Worm (Caenorhabditis elegans) whole organism, young adult: ENCODE data around the gene cyp-33C12.
A peak's percentile ranks its signal among the peaks of the same experiment; 100 is the strongest.

Experiments used
- B0019.2 ChIP-seq: fragments of 200-800 bp; sonication (Bioruptor generic); conservative IDR thresholded peaks from 2 replicates; pipeline ENCODE4 v1.3.6; 2022; ENCODE audit warnings: missing genetic modification reagents, missing genetic modification characterization, missing compliant biosample characterization
- F22D6.2 ChIP-seq: sonication (generic microtip); optimal IDR thresholded peaks from 2 replicates; lab custom pipeline; 2016; ENCODE audit warnings: mild to moderate bottlenecking, missing genetic modification characterization, missing compliant biosample characterization
- Y53G8AR.9 ChIP-seq: fragments of 200-800 bp; sonication (Bioruptor generic); conservative IDR thresholded peaks from 2 replicates; pipeline ENCODE4 v1.3.6; 2022; ENCODE audit warnings: missing genetic modification reagents, missing genetic modification characterization, missing compliant biosample characterization
- ZK185.1 ChIP-seq: sonication (generic microtip); optimal IDR thresholded peaks from 2 replicates; lab custom pipeline; 2016; ENCODE audit warnings: mild to moderate bottlenecking, missing genetic modification characterization, missing compliant biosample characterization; ENCODE audit not compliant: poor library complexity, severe bottlenecking
- aptf-3 ChIP-seq: fragments of 200-800 bp; sonication (Bioruptor generic); IDR thresholded peaks from 2 replicates; pipeline ENCODE4 v1.3.6; 2022; ENCODE audit warnings: missing genetic modification characterization, missing compliant biosample characterization
- attf-5 ChIP-seq: fragments of 200-800 bp; sonication (Bioruptor generic); optimal IDR thresholded peaks from 2 replicates; lab custom pipeline; 2018; ENCODE audit warnings: mild to moderate bottlenecking, missing genetic modification characterization, missing compliant biosample characterization
- attf-6 ChIP-seq: fragments of 200-800 bp; sonication (Bioruptor generic); IDR thresholded peaks from 2 replicates; pipeline ENCODE4 v1.3.6; 2022; ENCODE audit warnings: missing genetic modification reagents, missing genetic modification characterization, missing compliant biosample characterization
- bed-2 ChIP-seq: fragments of 200-800 bp; sonication (Bioruptor generic); IDR thresholded peaks from 2 replicates; pipeline ENCODE4 v1.3.6; 2022; ENCODE audit warnings: missing genetic modification reagents, missing genetic modification characterization, missing compliant biosample characterization
- cebp-1 ChIP-seq, 2 experiments: fragments of 200-800 bp in 1 of 2; sonication (Bioruptor generic) in 1 of 2; sonication (generic microtip) in 1 of 2; IDR thresholded peaks in 1 of 2; optimal IDR thresholded peaks in 1 of 2; 2 replicates each; pipeline versions ENCODE4 v1.3.6 to Lab custom; 2017 to 2022; ENCODE audit warnings: missing compliant biosample characterization in 2 of 2, missing genetic modification characterization in 2 of 2, mild to moderate bottlenecking in 1 of 2, missing genetic modification reagents in 1 of 2, moderate library complexity in 1 of 2
- ceh-58 ChIP-seq: fragments of 200-800 bp; sonication (Bioruptor generic); IDR thresholded peaks from 2 replicates; pipeline ENCODE4 v1.3.6; 2022; ENCODE audit warnings: missing genetic modification characterization, missing compliant biosample characterization
- ceh-79 ChIP-seq: sonication (generic microtip); optimal IDR thresholded peaks from 2 replicates; lab custom pipeline; 2017; ENCODE audit warnings: mild to moderate bottlenecking, missing genetic modification characterization, missing compliant biosample characterization
- chd-7 ChIP-seq: sonication (generic microtip); optimal IDR thresholded peaks from 2 replicates; lab custom pipeline; 2016; ENCODE audit warnings: mild to moderate bottlenecking, missing genetic modification characterization, moderate library complexity, missing compliant biosample characterization
- dox-1 ChIP-seq: fragments of 200-800 bp; sonication (Bioruptor generic); IDR thresholded peaks from 2 replicates; pipeline ENCODE4 v1.3.6; 2022; ENCODE audit warnings: missing genetic modification reagents, missing genetic modification characterization, missing compliant biosample characterization
- ekl-4 ChIP-seq: fragments of 200-800 bp; sonication (Bioruptor generic); IDR thresholded peaks from 2 replicates; pipeline ENCODE4 v1.3.6; 2022; ENCODE audit warnings: missing genetic modification reagents, missing genetic modification characterization, missing compliant biosample characterization
- gei-17 ChIP-seq: fragments of 200-800 bp; sonication (Bioruptor generic); optimal IDR thresholded peaks from 2 replicates; lab custom pipeline; 2018; ENCODE audit warnings: mild to moderate bottlenecking, missing genetic modification characterization, missing compliant biosample characterization
- hmg-1.2 ChIP-seq: fragments of 200-800 bp; sonication (Bioruptor generic); IDR thresholded peaks from 2 replicates; pipeline ENCODE4 v1.3.6; 2022; ENCODE audit warnings: missing genetic modification reagents, missing genetic modification characterization, missing compliant biosample characterization
- lag-1 ChIP-seq: fragments of 200-800 bp; sonication (Bioruptor generic); IDR thresholded peaks from 2 replicates; pipeline ENCODE4 v1.3.6; 2022; ENCODE audit warnings: missing genetic modification reagents, missing genetic modification characterization, missing compliant biosample characterization
- lir-1 ChIP-seq: fragments of 200-800 bp; sonication (Bioruptor generic); conservative IDR thresholded peaks from 2 replicates; pipeline ENCODE4 v1.3.6; 2022; ENCODE audit warnings: missing genetic modification reagents, missing genetic modification characterization, missing compliant biosample characterization
- madf-3 ChIP-seq: fragments of 200-800 bp; sonication (Bioruptor generic); IDR thresholded peaks from 2 replicates; pipeline ENCODE4 v1.3.6; 2022; ENCODE audit warnings: missing genetic modification reagents, missing genetic modification characterization, missing compliant biosample characterization
- nfya-2 ChIP-seq: fragments of 200-800 bp; sonication (Bioruptor generic); IDR thresholded peaks from 2 replicates; pipeline ENCODE4 v1.3.6; 2022; ENCODE audit warnings: missing genetic modification reagents, missing genetic modification characterization, missing compliant biosample characterization
- nfyb-1 ChIP-seq: fragments of 200-800 bp; sonication (Bioruptor generic); IDR thresholded peaks from 2 replicates; pipeline ENCODE4 v1.3.6; 2022; ENCODE audit warnings: missing genetic modification reagents, missing genetic modification characterization, missing compliant biosample characterization
- nhr-120 ChIP-seq: fragments of 200-800 bp; sonication (Bioruptor generic); IDR thresholded peaks from 2 replicates; pipeline ENCODE4 v1.3.6; 2022; ENCODE audit warnings: missing genetic modification characterization, missing compliant biosample characterization
- nhr-80 ChIP-seq: sonication (generic microtip); optimal IDR thresholded peaks from 2 replicates; lab custom pipeline; 2016; ENCODE audit warnings: missing genetic modification characterization, missing compliant biosample characterization
- sdz-38 ChIP-seq: sonication (generic microtip); optimal IDR thresholded peaks from 2 replicates; lab custom pipeline; 2016; ENCODE audit warnings: missing genotype, missing genetic modification characterization, missing compliant biosample characterization
- sea-2 ChIP-seq: fragments of 200-800 bp; sonication (Bioruptor generic); IDR thresholded peaks from 2 replicates; pipeline ENCODE4 v1.3.6; 2022; ENCODE audit warnings: missing genetic modification characterization, missing compliant biosample characterization
- snpc-1.3 ChIP-seq: sonication (generic microtip); optimal IDR thresholded peaks from 2 replicates; lab custom pipeline; 2017; ENCODE audit warnings: missing genetic modification characterization, mild to moderate bottlenecking, missing compliant biosample characterization, antibody characterized with exemption, moderate library complexity, missing genotype, missing genetic modification reagents; ENCODE audit not compliant: insufficient read depth
- snpc-4 ChIP-seq, 5 experiments: fragments of 150-350 bp in 1 of 5; sonication (generic microtip) in 4 of 5; optimal IDR thresholded peaks; 2 replicates each; lab custom pipeline; 2014 to 2018; ENCODE audit warnings: missing genetic modification characterization in 5 of 5, missing biosample characterization in 3 of 5, antibody characterized with exemption in 2 of 5, mild to moderate bottlenecking in 2 of 5, missing compliant biosample characterization in 2 of 5, missing genotype in 2 of 5, moderate library complexity in 2 of 5, missing genetic modification reagents in 1 of 5
- tbp1 ChIP-seq: fragments of 200-800 bp; sonication (Bioruptor generic); optimal IDR thresholded peaks from 2 replicates; lab custom pipeline; 2018; ENCODE audit warnings: mild to moderate bottlenecking, missing genetic modification characterization, missing compliant biosample characterization
- tbx-9 ChIP-seq: sonication (generic microtip); optimal IDR thresholded peaks from 2 replicates; lab custom pipeline; 2016; ENCODE audit warnings: borderline replicate concordance, missing genetic modification characterization, inconsistent platforms, missing compliant biosample characterization
- zfh-2 ChIP-seq: fragments of 200-800 bp; sonication (Bioruptor generic); conservative IDR thresholded peaks from 2 replicates; pipeline ENCODE4 v1.3.6; 2022; ENCODE audit warnings: missing genetic modification reagents, missing genetic modification characterization, missing compliant biosample characterization
- ztf-25 ChIP-seq: fragments of 200-800 bp; sonication (Bioruptor generic); IDR thresholded peaks from 2 replicates; pipeline ENCODE4 v1.3.6; 2022; ENCODE audit warnings: missing genetic modification reagents, missing genetic modification characterization, missing compliant biosample characterization
- ztf-6 ChIP-seq: fragments of 200-800 bp; sonication (Bioruptor generic); IDR thresholded peaks from 2 replicates; pipeline ENCODE4 v1.3.6; 2022; ENCODE audit warnings: missing genetic modification reagents, missing genetic modification characterization, missing compliant biosample characterization

Gene cyp-33C12

DNA sequence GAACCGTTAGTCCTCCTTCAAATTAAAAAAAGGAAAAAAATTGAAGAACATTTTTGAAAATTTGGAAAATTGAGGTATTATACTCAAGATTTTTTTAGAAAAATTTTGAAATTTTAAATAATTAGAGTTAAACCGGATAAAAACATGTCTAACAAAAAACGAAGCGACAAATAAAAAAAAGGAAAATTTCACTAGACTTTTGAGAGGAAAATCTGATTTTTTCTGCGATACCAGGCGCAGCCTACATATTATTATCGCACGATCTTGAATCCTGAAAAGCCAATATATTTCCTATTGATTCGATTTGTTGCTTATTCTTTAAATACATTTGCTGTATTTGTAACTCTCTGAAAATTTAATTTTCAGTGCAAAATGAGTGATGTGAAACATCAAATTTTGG is 11.2 kb upstream of the cyp-33C12 start, which contains the start of gene nstp-8:
Gene nstp-8 (plus strand): TSS at position 301 of the 400 bp plus-strand sequence.
- no peak for TF ChIP-seq gei-17
- no peak for TF ChIP-seq aptf-3 (GFP tag; lab: Robert Waterston, UW)
- TF ChIP-seq madf-3 (GFP tag; lab: Robert Waterston, UW), result no peak
- TF ChIP-seq Y53G8AR.9 (GFP tag; lab: Robert Waterston, UW), result no peak
- TF ChIP-seq F22D6.2 (tag; lab: Kevin White, UChicago), result no peak
- no peak for TF ChIP-seq ekl-4
- TF ChIP-seq ztf-25 (GFP tag; lab: Robert Waterston, UW), result no peak
- no peak for TF ChIP-seq sea-2 (GFP tag; lab: Robert Waterston, UW)
- TF ChIP-seq snpc-4 (GFP tag; optimal IDR thresholded peaks at IDR 0.05; lab: Kevin White, UChicago), result no peak
- no peak for TF ChIP-seq snpc-4 (tag; optimal IDR thresholded peaks at IDR 0.05; lab: Kevin White, UChicago)
- TF ChIP-seq tbx-9 (tag; lab: Kevin White, UChicago), result no peak
- no peak for TF ChIP-seq B0019.2 (GFP tag; lab: Robert Waterston, UW)
- no peak for TF ChIP-seq ztf-6 (GFP tag; lab: Robert Waterston, UW)
- TF ChIP-seq attf-5 (GFP tag; lab: Kevin White, UChicago), result no peak
- TF ChIP-seq sdz-38 (tag; lab: Kevin White, UChicago), result no peak
- no peak for TF ChIP-seq attf-6 (GFP tag; lab: Robert Waterston, UW)
- TF ChIP-seq nhr-120 (GFP tag; lab: Robert Waterston, UW), result no peak
- TF ChIP-seq, all 124 proteins: peak for 0

DNA sequence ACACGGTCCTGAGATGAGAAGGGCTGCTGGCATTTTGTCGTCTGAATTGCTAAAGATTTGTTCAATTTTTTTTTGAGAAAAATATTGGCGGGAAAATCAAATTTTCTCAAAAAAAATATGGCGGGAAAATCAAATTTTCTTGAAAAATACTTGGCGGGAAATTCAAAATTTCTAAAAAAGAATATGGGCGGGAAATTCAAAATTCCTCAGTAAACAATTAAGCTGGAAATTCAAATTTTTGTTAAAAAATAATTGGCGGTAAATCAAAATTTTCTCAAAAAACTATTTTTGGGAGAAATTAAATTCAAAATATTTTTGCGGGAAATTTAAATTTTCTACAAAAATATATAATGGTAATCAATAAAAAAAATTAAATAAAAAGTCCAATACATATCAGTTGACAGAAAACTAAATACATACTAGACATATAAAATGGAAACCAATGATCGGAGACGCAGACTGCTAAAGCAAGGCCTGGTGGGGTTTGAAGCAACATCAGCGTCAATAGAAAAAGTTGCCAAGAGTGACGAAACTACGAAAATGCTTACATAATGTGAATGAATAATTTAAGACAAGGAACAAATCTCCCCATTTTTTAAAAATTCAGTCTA is 10.3 kb upstream of the cyp-33C12 start, which contains the start of gene nhr-184:
Gene nhr-184 (minus strand): TSS at position 51 of the 611 bp plus-strand sequence.
- peak; percentile 36; the same call in 1 of the 2 replicates for TF ChIP-seq hmg-1.2 (GFP tag; lab: Robert Waterston, UW)
- peak; percentile 7 for TF ChIP-seq nhr-80 (tag; lab: Kevin White, UChicago)
- no peak for TF ChIP-seq cebp-1 (GFP tag; IDR thresholded peaks at IDR 0.05; lab: Robert Waterston, UW)
- peak; percentile 52 for TF ChIP-seq cebp-1 (tag; optimal IDR thresholded peaks at IDR 0.05; lab: Kevin White, UChicago)
- no peak for TF ChIP-seq nfya-2 (GFP tag; lab: Robert Waterston, UW)
- TF ChIP-seq attf-5 (GFP tag; lab: Kevin White, UChicago), result peak; percentile 8
- TF ChIP-seq, all 124 proteins: peak for 4

DNA sequence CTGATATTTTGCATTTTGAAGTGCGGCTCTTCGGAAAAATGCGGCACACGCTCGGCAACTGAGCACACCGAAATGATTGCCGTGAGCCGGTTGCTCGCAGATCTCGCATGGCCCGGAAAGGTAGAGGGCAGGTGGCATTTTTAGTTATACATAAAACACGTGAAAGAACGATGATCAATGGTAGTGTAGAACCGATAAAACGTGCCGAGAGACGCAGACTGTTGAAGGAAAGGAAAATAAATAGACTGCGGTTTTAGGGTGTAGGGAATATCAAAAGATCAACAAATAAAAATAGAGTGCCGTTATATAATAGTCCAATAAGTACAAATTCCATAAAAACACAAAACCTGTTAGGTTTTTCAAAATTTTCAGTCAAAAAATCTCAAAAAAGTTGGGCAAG is 7.7 kb upstream of the cyp-33C12 start, which contains the start of gene nhr-133:
Gene nhr-133 (minus strand): TSS at position 183 of the 400 bp plus-strand sequence.
- TF ChIP-seq lag-1 (GFP tag; lab: Robert Waterston, UW), result no peak
- peak; percentile 47; the same call in 1 of the 2 replicates for TF ChIP-seq zfh-2 (GFP tag; lab: Robert Waterston, UW)
- no peak for TF ChIP-seq lir-1 (GFP tag; lab: Robert Waterston, UW)
- TF ChIP-seq nhr-80 (tag; lab: Kevin White, UChicago), result peak; percentile 16
- TF ChIP-seq gei-17, result no peak
- peak; percentile 43; the same call in 1 of the 2 replicates for TF ChIP-seq hmg-1.2 (GFP tag; lab: Robert Waterston, UW)
- TF ChIP-seq, all 124 proteins: peak for 3

DNA sequence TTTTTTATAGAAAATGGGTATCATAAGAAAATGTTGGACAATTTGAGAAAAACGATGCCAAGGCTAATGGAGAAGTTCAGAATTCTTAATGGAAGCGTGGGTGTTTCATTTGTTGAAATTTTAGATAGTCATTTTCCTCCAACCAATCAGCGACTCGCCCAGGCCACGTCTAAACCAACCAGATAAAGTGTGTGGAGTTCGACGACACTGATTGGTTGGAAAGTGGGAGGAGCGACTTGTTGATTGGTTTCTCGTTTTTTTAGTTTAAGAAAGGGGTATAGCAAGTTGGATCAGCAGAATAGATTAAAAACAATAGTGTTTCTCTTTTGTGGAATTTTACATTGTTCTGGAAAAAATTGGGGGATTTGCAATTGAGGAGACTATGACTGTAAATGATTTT is 3.3 kb upstream of the cyp-33C12 start:
- TF ChIP-seq nfya-2 (GFP tag; lab: Robert Waterston, UW) (no peak), nfyb-1 (GFP tag; lab: Robert Waterston, UW) (0 out of 2 replicates have a peak, but pooled peaks have one; percentile 34)

DNA sequence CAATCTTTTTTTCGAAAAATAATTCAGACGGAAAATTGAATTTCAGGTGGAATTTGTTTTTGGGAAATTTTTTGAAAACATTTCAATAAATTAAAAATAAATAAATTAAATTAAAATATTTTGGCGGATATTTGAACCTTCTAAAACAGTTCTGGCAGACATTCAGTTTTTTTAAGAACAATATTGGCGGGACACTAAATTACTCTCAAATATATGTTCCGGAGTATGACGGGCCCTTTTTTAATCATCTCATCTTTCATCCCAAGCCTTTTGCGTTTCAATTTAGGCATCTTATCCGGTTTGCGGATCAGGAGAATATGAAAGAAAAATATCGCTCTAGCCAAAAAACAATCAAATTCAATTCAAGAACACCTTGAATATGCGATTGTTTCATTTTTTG is 2.6 kb upstream of the cyp-33C12 start, which contains the start of gene svh-11:
Gene svh-11 (plus strand): TSS at position 301 of the 400 bp plus-strand sequence.
- TF ChIP-seq ceh-79 (tag; lab: Kevin White, UChicago) (no peak), nfyb-1 (GFP tag; lab: Robert Waterston, UW) (no peak), ceh-58 (no peak), chd-7 (no peak), tbp1 (GFP tag; lab: Kevin White, UChicago) (no peak), Y53G8AR.9 (GFP tag; lab: Robert Waterston, UW) (no peak), hmg-1.2 (GFP tag; lab: Robert Waterston, UW) (no peak), dox-1 (GFP tag; lab: Robert Waterston, UW) (no peak), snpc-1.3 (tag; lab: Kevin White, UChicago) (no peak), ZK185.1 (no peak), bed-2 (no peak)
